Worm (Caenorhabditis elegans) whole organism, late embryonic: Measurements from ENCODE around the gene vav-1.

ENCODE experiments used
- C08G9.2 ChIP-seq: sonication (generic microtip); optimal IDR thresholded peaks from 2 replicates; lab custom pipeline; 2016; ENCODE audit warnings: mild to moderate bottlenecking, missing genetic modification characterization, moderate library complexity, missing compliant biosample characterization
- K02D7.2 ChIP-seq: sonication (generic microtip); optimal IDR thresholded peaks from 2 replicates; lab custom pipeline; 2017; ENCODE audit warnings: mild to moderate bottlenecking, missing genetic modification characterization, missing compliant biosample characterization
- K09A11.1 ChIP-seq: sonication (generic microtip); optimal IDR thresholded peaks from 2 replicates; lab custom pipeline; 2017; ENCODE audit warnings: antibody characterized with exemption, mild to moderate bottlenecking, missing genetic modification characterization, missing compliant biosample characterization; ENCODE audit not compliant: insufficient read depth
- Y22D7AL.16 ChIP-seq: sonication (generic microtip); optimal IDR thresholded peaks from 2 replicates; lab custom pipeline; 2016; ENCODE audit warnings: missing genetic modification characterization, missing compliant biosample characterization
- ceh-14 ChIP-seq: sonication (generic microtip); optimal IDR thresholded peaks from 2 replicates; lab custom pipeline; 2016; ENCODE audit warnings: missing genotype, missing genetic modification characterization, missing compliant biosample characterization
- ceh-18 ChIP-seq: sonication (generic microtip); optimal IDR thresholded peaks from 2 replicates; lab custom pipeline; 2016; ENCODE audit warnings: missing genetic modification characterization, missing compliant biosample characterization
- ceh-19 ChIP-seq: fragments of 200-800 bp; sonication (Bioruptor generic); optimal IDR thresholded peaks from 2 replicates; lab custom pipeline; 2018; ENCODE audit warnings: mild to moderate bottlenecking, missing genetic modification characterization, missing compliant biosample characterization
- ceh-2 ChIP-seq: sonication (generic microtip); optimal IDR thresholded peaks from 2 replicates; lab custom pipeline; 2016; ENCODE audit warnings: missing genotype, missing genetic modification characterization, missing compliant biosample characterization
- ceh-24 ChIP-seq: sonication (generic microtip); optimal IDR thresholded peaks from 2 replicates; lab custom pipeline; 2016; ENCODE audit warnings: mild to moderate bottlenecking, missing genetic modification characterization, missing compliant biosample characterization
- ceh-45 ChIP-seq: fragments of 200-800 bp; sonication (Bioruptor generic); IDR thresholded peaks from 2 replicates; pipeline ENCODE4 v1.3.6; 2022; ENCODE audit warnings: missing genetic modification reagents, missing genetic modification characterization, missing compliant biosample characterization
- ceh-48 ChIP-seq: sonication (generic microtip); optimal IDR thresholded peaks from 2 replicates; lab custom pipeline; 2016; ENCODE audit warnings: missing genetic modification characterization, inconsistent platforms, missing compliant biosample characterization
- dmd-4 ChIP-seq: sonication (generic microtip); optimal IDR thresholded peaks from 2 replicates; lab custom pipeline; 2016; ENCODE audit warnings: borderline replicate concordance, missing genetic modification characterization, missing compliant biosample characterization
- elt-4 ChIP-seq: sonication (generic microtip); optimal IDR thresholded peaks from 2 replicates; lab custom pipeline; 2016; ENCODE audit warnings: missing genetic modification characterization, missing compliant biosample characterization
- fax-1 ChIP-seq: sonication (generic microtip); optimal IDR thresholded peaks from 2 replicates; lab custom pipeline; 2016; ENCODE audit warnings: missing genotype, missing genetic modification characterization, missing compliant biosample characterization
- fkh-10 ChIP-seq: fragments of 150-350 bp; optimal IDR thresholded peaks from 2 replicates; lab custom pipeline; 2014; ENCODE audit warnings: missing biosample characterization, missing genetic modification reagents, missing genetic modification characterization
- fkh-6 ChIP-seq: sonication (generic microtip); optimal IDR thresholded peaks from 2 replicates; lab custom pipeline; 2016; ENCODE audit warnings: missing genetic modification characterization, missing compliant biosample characterization
- gmeb-2 ChIP-seq: sonication (generic microtip); optimal IDR thresholded peaks from 2 replicates; lab custom pipeline; 2016; ENCODE audit warnings: missing genetic modification characterization, inconsistent platforms, missing compliant biosample characterization
- hlh-13 ChIP-seq: fragments of 200-800 bp; sonication (Bioruptor generic); optimal IDR thresholded peaks from 2 replicates; lab custom pipeline; 2018; ENCODE audit warnings: mild to moderate bottlenecking, missing genetic modification characterization, missing compliant biosample characterization
- hlh-15 ChIP-seq: sonication (generic microtip); optimal IDR thresholded peaks from 2 replicates; lab custom pipeline; 2016; ENCODE audit warnings: missing genetic modification characterization, missing compliant biosample characterization
- hlh-30 ChIP-seq: sonication (generic microtip); optimal IDR thresholded peaks from 2 replicates; lab custom pipeline; 2017; ENCODE audit warnings: antibody characterized with exemption, missing genetic modification characterization, missing compliant biosample characterization; ENCODE audit not compliant: insufficient read depth
- lim-6 ChIP-seq: sonication (generic microtip); optimal IDR thresholded peaks from 2 replicates; lab custom pipeline; 2016; ENCODE audit warnings: missing genetic modification characterization, missing compliant biosample characterization
- lin-11 ChIP-seq: fragments of 200-800 bp; sonication (Bioruptor generic); optimal IDR thresholded peaks from 2 replicates; lab custom pipeline; 2018; ENCODE audit warnings: mild to moderate bottlenecking, missing genetic modification characterization, missing compliant biosample characterization
- nfya-1 ChIP-seq: sonication (generic microtip); optimal IDR thresholded peaks from 2 replicates; lab custom pipeline; 2017; ENCODE audit warnings: missing genetic modification characterization, mild to moderate bottlenecking, missing compliant biosample characterization, antibody characterized with exemption, moderate library complexity
- nhr-11 ChIP-seq: fragments of 150-350 bp; optimal IDR thresholded peaks from 2 replicates; lab custom pipeline; 2014; ENCODE audit warnings: missing biosample characterization, missing genetic modification characterization
- nhr-232 ChIP-seq: sonication (generic microtip); optimal IDR thresholded peaks from 2 replicates; lab custom pipeline; 2016; ENCODE audit warnings: missing genetic modification characterization, missing compliant biosample characterization
- pag-3 ChIP-seq: sonication (generic microtip); optimal IDR thresholded peaks from 2 replicates; lab custom pipeline; 2016; ENCODE audit warnings: missing compliant biosample characterization, missing genetic modification characterization, borderline replicate concordance
- pax-1 ChIP-seq: fragments of 150-350 bp; optimal IDR thresholded peaks from 2 replicates; lab custom pipeline; 2014; ENCODE audit warnings: missing biosample characterization, missing genetic modification characterization
- ref-2 ChIP-seq: sonication (generic microtip); optimal IDR thresholded peaks from 2 replicates; lab custom pipeline; 2016; ENCODE audit warnings: missing genetic modification characterization, missing compliant biosample characterization
- sdc-2 ChIP-seq: sonication (generic microtip); optimal IDR thresholded peaks from 2 replicates; lab custom pipeline; 2016; ENCODE audit warnings: missing genotype, missing genetic modification characterization, missing compliant biosample characterization
- sox-2 ChIP-seq: fragments of 200-800 bp; sonication (Bioruptor generic); IDR thresholded peaks from 2 replicates; pipeline ENCODE4 v1.3.6; 2022; ENCODE audit warnings: missing genetic modification reagents, missing genetic modification characterization, missing compliant biosample characterization
- tbx-2 ChIP-seq: sonication (generic microtip); optimal IDR thresholded peaks from 2 replicates; lab custom pipeline; 2016; ENCODE audit warnings: missing genetic modification characterization, missing compliant biosample characterization
- tbx-7 ChIP-seq: sonication (generic microtip); optimal IDR thresholded peaks from 2 replicates; lab custom pipeline; 2016; ENCODE audit warnings: missing genotype, missing genetic modification characterization, missing compliant biosample characterization
- ttx-3 ChIP-seq: sonication (generic microtip); optimal IDR thresholded peaks from 2 replicates; lab custom pipeline; 2016; ENCODE audit warnings: missing genetic modification reagents, missing genetic modification characterization, missing compliant biosample characterization
- unc-42 ChIP-seq: sonication (generic microtip); optimal IDR thresholded peaks from 2 replicates; lab custom pipeline; 2016; ENCODE audit warnings: missing genotype, missing genetic modification characterization, missing compliant biosample characterization
- unc-86 ChIP-seq: sonication (generic microtip); optimal IDR thresholded peaks from 2 replicates; lab custom pipeline; 2016; ENCODE audit warnings: missing genetic modification characterization, missing compliant biosample characterization

The vav-1 gene

DNA sequence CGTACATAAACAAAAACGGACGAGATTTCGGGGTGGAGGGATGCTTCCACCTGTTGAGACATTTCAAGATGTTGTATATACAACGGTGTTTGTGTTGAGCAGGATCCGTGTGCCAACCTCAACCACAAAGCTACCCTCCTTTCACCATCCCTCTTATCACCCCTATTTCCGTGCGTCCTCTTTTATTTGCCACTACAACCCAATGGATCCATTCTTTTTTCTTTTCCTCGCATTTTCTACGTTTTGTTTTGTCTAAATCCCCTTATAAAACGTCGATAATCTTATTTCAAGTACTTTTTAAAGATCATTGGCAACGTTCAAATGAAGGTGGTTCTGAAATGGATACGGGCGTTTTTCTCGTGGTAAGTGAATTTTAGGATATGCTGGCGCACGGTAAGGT, 11.3 kb upstream of the vav-1 start, which contains the start of gene gpa-12:
Gene gpa-12 (plus strand): TSS at position 301 of the 400 bp plus-strand sequence.
- TF ChIP-seq pag-3 (tag; lab: Kevin White, UChicago) (no peak), hlh-15 (tag; lab: Kevin White, UChicago) (no peak), tbx-7 (no peak), K09A11.1 (no peak), unc-42 (tag; lab: Kevin White, UChicago) (no peak), Y22D7AL.16 (tag; lab: Kevin White, UChicago) (no peak), ceh-18 (tag; lab: Kevin White, UChicago) (no peak), hlh-13 (GFP tag; lab: Kevin White, UChicago) (no peak)

- TF ChIP-seq nhr-232 (tag; lab: Kevin White, UChicago) (no peak), lin-11 (tag; lab: Kevin White, UChicago) (no peak), ceh-2 (tag; lab: Kevin White, UChicago) (no peak), K09A11.1 (no peak), ceh-19 (GFP tag; lab: Kevin White, UChicago) (no peak), ceh-45 (no peak)
These were observed 10.2 kb upstream of the vav-1 start, which contains the start of gene lgc-4 for ce11 chrX:9242123-9242522. Gene lgc-4 (minus strand): TSS chrX:9242223.

DNA sequence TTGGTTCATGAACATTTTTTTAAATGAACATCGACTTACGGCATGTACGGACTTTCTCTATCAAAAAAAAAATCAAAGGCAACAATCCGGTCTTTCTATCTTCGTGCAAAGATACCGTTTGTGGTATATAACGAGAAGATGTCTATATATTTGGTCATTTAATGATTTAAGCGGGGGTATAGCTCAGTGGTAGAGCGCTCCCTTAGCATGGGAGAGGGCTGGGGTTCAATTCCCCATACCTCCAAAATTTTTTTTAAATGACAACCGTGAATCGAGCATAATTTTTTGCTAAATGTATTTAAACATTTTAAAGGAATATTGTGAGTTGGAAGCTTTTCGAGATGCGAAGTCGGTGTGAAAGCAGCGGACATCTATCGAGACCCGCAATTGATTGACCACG, 6.8 kb upstream of the vav-1 start:
- TF ChIP-seq sox-2 (GFP tag; lab: Robert Waterston, UW) (no peak), fkh-10 (no peak), nfya-1 (tag; lab: Kevin White, UChicago) (no peak), fkh-6 (tag; lab: Kevin White, UChicago) (no peak), fax-1 (no peak), tbx-2 (tag; lab: Kevin White, UChicago) (no peak), pax-1 (tag; lab: Kevin White, UChicago) (no peak), ceh-14 (tag; lab: Kevin White, UChicago) (no peak), unc-42 (tag; lab: Kevin White, UChicago) (no peak), lin-11 (tag; lab: Kevin White, UChicago) (no peak), ref-2 (tag; lab: Kevin White, UChicago) (no peak)
- TF ChIP-seq, all 69 proteins: peak for 0

- TF ChIP-seq ceh-45 = no peak
- no peak for TF ChIP-seq sdc-2 (tag; lab: Kevin White, UChicago)
- TF ChIP-seq nhr-11 (tag; lab: Kevin White, UChicago) = no peak
- no peak for TF ChIP-seq fkh-6 (tag; lab: Kevin White, UChicago)
- no peak for TF ChIP-seq lim-6 (tag; lab: Kevin White, UChicago)
- TF ChIP-seq ttx-3 (tag; lab: Kevin White, UChicago) = no peak
- TF ChIP-seq hlh-30 = no peak
- no peak for TF ChIP-seq dmd-4 (tag; lab: Kevin White, UChicago)
- no peak for TF ChIP-seq gmeb-2
- TF ChIP-seq nhr-232 (tag; lab: Kevin White, UChicago) = no peak
- no peak for TF ChIP-seq ceh-18 (tag; lab: Kevin White, UChicago)
- TF ChIP-seq C08G9.2 (tag; lab: Kevin White, UChicago) = no peak
- TF ChIP-seq unc-42 (tag; lab: Kevin White, UChicago) = no peak
- TF ChIP-seq unc-86 = no peak
- TF ChIP-seq sox-2 (GFP tag; lab: Robert Waterston, UW) = no peak
- TF ChIP-seq elt-4 (tag; lab: Kevin White, UChicago) = no peak
- no peak for TF ChIP-seq ceh-19 (GFP tag; lab: Kevin White, UChicago)
- no peak for TF ChIP-seq tbx-7
- TF ChIP-seq K02D7.2 (tag; lab: Kevin White, UChicago) = no peak
These were observed 5.8 kb upstream of the vav-1 start for ce11 chrX:9237708-9238107.

- TF ChIP-seq ceh-24 (tag; lab: Kevin White, UChicago) = no peak
- no peak for TF ChIP-seq ceh-48 (tag; lab: Kevin White, UChicago)
- TF ChIP-seq nfya-1 (tag; lab: Kevin White, UChicago) = no peak
- no peak for TF ChIP-seq unc-42 (tag; lab: Kevin White, UChicago)
These were observed 2.6 kb upstream of the vav-1 start, which contains the start of gene col-175 for ce11 chrX:9234518-9234917. Gene col-175 (minus strand): TSS chrX:9234618.
